Worm (Caenorhabditis elegans) whole organism, L3 larva: ENCODE measurements around the gene rpl-11.1.

Source experiments
- daf-12 ChIP-seq: fragments of 150-350 bp; optimal IDR thresholded peaks from 2 replicates; lab custom pipeline; 2014; ENCODE audit warnings: missing biosample characterization, missing genetic modification reagents, missing genetic modification characterization
- elt-1 ChIP-seq: fragments of 150-350 bp; optimal IDR thresholded peaks from 2 replicates; lab custom pipeline; 2014; ENCODE audit warnings: missing biosample characterization, missing genetic modification characterization
- nhr-25 ChIP-seq: sonication (generic microtip); optimal IDR thresholded peaks from 2 replicates; lab custom pipeline; 2017; ENCODE audit warnings: missing biosample characterization, missing genetic modification characterization
- sea-2 ChIP-seq: fragments of 150-350 bp; sonication (generic microtip); optimal IDR thresholded peaks from 4 replicates; lab custom pipeline; 2014; ENCODE audit warnings: missing biosample characterization, missing genetic modification reagents, missing genetic modification characterization
- unc-62 ChIP-seq: fragments of 150-350 bp; sonication (generic microtip); optimal IDR thresholded peaks from 4 replicates; lab custom pipeline; 2014; ENCODE audit warnings: missing biosample characterization, missing genetic modification reagents, missing genetic modification characterization
- ztf-4 ChIP-seq: fragments of 150-350 bp; optimal IDR thresholded peaks from 2 replicates; lab custom pipeline; 2014; ENCODE audit warnings: missing biosample characterization, missing genetic modification characterization

The rpl-11.1 gene

ce11 chrV:3538307-3538706 is 47.6 kb downstream of the rpl-11.1 start, which contains the start of gene nhr-93:
TSS of gene nhr-93 (minus strand) at chrV:3538407.
- TF ChIP-seq elt-1: no peak
- no peak for TF ChIP-seq sea-2
- TF ChIP-seq ztf-4: no peak
- TF ChIP-seq nhr-25 (tag; lab: Kevin White, UChicago): no peak
- TF ChIP-seq daf-12 (tag; lab: Kevin White, UChicago): no peak
- no peak for TF ChIP-seq unc-62 (GFP tag; lab: Kevin White, UChicago)
